Worm (Caenorhabditis elegans) whole organism, L4 larva: Measurements from ENCODE around the gene F37H8.5.

ENCODE experiments used
- fos-1 ChIP-seq: fragments of 150-350 bp; optimal IDR thresholded peaks from 2 replicates; lab custom pipeline; 2014; ENCODE audit warnings: missing biosample characterization, missing genetic modification characterization
- pha-4 ChIP-seq, 2 experiments: fragments of 150-350 bp in 1 of 2; fragments of 200-800 bp in 1 of 2; sonication (Bioruptor generic) in 1 of 2; IDR thresholded peaks in 1 of 2; optimal IDR thresholded peaks in 1 of 2; 2 replicates each; pipeline versions ENCODE4 v1.3.6 to Lab custom; 2014 to 2022; ENCODE audit warnings: missing genetic modification characterization in 2 of 2, missing genetic modification reagents in 2 of 2, missing biosample characterization in 1 of 2, missing compliant biosample characterization in 1 of 2

DNA sequence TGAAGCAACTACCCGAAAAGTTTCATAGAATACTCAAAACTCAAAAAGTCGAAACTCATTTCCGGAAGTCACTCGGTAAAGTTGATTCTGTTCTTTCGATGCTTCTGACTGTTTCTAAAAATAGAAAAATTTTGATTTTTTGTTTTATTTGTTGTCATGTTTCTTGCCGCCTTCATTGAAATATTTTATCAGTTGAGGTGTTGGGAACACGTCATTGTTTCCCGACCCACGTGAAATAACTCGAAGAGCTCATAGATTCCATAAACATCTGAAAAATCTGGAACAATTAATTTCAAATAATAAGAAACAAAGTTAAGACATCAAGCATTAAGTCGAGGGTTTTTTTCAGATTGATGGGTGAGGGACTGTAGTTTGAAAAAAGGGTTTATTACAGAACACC is 33.0 kb upstream of the F37H8.5 start:
- no peak for TF ChIP-seq pha-4 (GFP tag; IDR thresholded peaks at IDR 0.05; lab: Robert Waterston, UW)
- TF ChIP-seq pha-4 (tag; optimal IDR thresholded peaks at IDR 0.05; lab: Kevin White, UChicago), result no peak
- TF ChIP-seq fos-1 (tag; lab: Kevin White, UChicago), result no peak
